Fruit fly (Drosophila melanogaster) whole organism, embryonic: ENCODE data around the gene dikar.

ENCODE experiments used
- C15 ChIP-seq: fragments of 200-800 bp; sonication (Bioruptor generic); IDR thresholded peaks from 3 replicates; pipeline ENCODE4 v1.3.6; 2022; ENCODE audit warnings: missing biosample characterization, missing genetic modification characterization
- CG10654 ChIP-seq: fragments of 200-800 bp; sonication (Bioruptor generic); optimal IDR thresholded peaks from 2 replicates; lab custom pipeline; 2016; ENCODE audit warnings: missing biosample characterization, missing genetic modification characterization
- CG13894 ChIP-seq: fragments of 200-800 bp; sonication (Bioruptor generic); optimal IDR thresholded peaks from 3 replicates; lab custom pipeline; 2018; ENCODE audit warnings: missing biosample characterization, mild to moderate bottlenecking, missing genetic modification characterization, moderate library complexity
- CG17612 ChIP-seq: fragments of 200-800 bp; sonication (Bioruptor generic); IDR thresholded peaks from 2 replicates; pipeline ENCODE4 v1.3.6; 2022; ENCODE audit warnings: missing biosample characterization, missing genetic modification characterization
- CG34376 ChIP-seq: fragments of 200-800 bp; sonication (Bioruptor generic); optimal IDR thresholded peaks from 2 replicates; lab custom pipeline; 2018; ENCODE audit warnings: missing biosample characterization, mild to moderate bottlenecking, missing genetic modification characterization
- CG6683 ChIP-seq: fragments of 200-800 bp; sonication (Bioruptor generic); optimal IDR thresholded peaks from 2 replicates; lab custom pipeline; 2017; ENCODE audit warnings: missing biosample characterization, mild to moderate bottlenecking, missing genetic modification characterization, missing genetic modification reagents
- Doc3 ChIP-seq: fragments of 200-800 bp; sonication (Bioruptor generic); IDR thresholded peaks from 3 replicates; pipeline ENCODE4 v1.3.6; 2022; ENCODE audit warnings: missing biosample characterization, missing genetic modification characterization; ENCODE audit not compliant: partially characterized antibody
- Sox102F ChIP-seq: fragments of 200-800 bp; sonication (Bioruptor generic); optimal IDR thresholded peaks from 2 replicates; lab custom pipeline; 2018; ENCODE audit warnings: missing biosample characterization, mild to moderate bottlenecking, missing genetic modification characterization, moderate library complexity
- odd ChIP-seq: fragments of 200-800 bp; sonication (Bioruptor generic); optimal IDR thresholded peaks from 2 replicates; lab custom pipeline; 2017; ENCODE audit warnings: missing biosample characterization, mild to moderate bottlenecking, missing genetic modification characterization
- unc-4 ChIP-seq: fragments of 200-800 bp; sonication (Bioruptor generic); IDR thresholded peaks from 2 replicates; pipeline ENCODE4 v1.3.6; 2022; ENCODE audit warnings: missing biosample characterization, missing genetic modification characterization; ENCODE audit not compliant: partially characterized antibody

dm6 chr3L:6771851-6772250 lies 28.9 kb upstream of the dikar start:
- TF ChIP-seq CG10654 (GFP tag; lab: Kevin White, UChicago) = no peak
- TF ChIP-seq CG34376 (GFP tag; lab: Kevin White, UChicago) = no peak
- TF ChIP-seq C15 (GFP tag; lab: Robert Waterston, UW) = no peak
- no peak for TF ChIP-seq Doc3 (GFP tag; lab: Robert Waterston, UW)
- no peak for TF ChIP-seq CG6683
- TF ChIP-seq odd = no peak
- no peak for TF ChIP-seq unc-4
- no peak for TF ChIP-seq CG13894 (tag; lab: Kevin White, UChicago)
- TF ChIP-seq Sox102F (GFP tag; lab: Kevin White, UChicago) = no peak
- TF ChIP-seq CG17612 (GFP tag; lab: Robert Waterston, UW) = no peak
